Fruit fly (Drosophila melanogaster) whole organism, adult: ENCODE data around the gene Ube4A.

Experiments used
- CG14711 ChIP-seq: fragments of 200-800 bp; sonication (Bioruptor generic); optimal IDR thresholded peaks from 2 replicates; lab custom pipeline; 2018; ENCODE audit warnings: missing biosample characterization, mild to moderate bottlenecking, missing genetic modification characterization, moderate library complexity
- Mnt ChIP-seq: fragments of 200-800 bp; sonication (Bioruptor generic); optimal IDR thresholded peaks from 2 replicates; lab custom pipeline; 2016; ENCODE audit warnings: missing biosample characterization, mild to moderate bottlenecking, missing genetic modification characterization

Gene Ube4A

DNA sequence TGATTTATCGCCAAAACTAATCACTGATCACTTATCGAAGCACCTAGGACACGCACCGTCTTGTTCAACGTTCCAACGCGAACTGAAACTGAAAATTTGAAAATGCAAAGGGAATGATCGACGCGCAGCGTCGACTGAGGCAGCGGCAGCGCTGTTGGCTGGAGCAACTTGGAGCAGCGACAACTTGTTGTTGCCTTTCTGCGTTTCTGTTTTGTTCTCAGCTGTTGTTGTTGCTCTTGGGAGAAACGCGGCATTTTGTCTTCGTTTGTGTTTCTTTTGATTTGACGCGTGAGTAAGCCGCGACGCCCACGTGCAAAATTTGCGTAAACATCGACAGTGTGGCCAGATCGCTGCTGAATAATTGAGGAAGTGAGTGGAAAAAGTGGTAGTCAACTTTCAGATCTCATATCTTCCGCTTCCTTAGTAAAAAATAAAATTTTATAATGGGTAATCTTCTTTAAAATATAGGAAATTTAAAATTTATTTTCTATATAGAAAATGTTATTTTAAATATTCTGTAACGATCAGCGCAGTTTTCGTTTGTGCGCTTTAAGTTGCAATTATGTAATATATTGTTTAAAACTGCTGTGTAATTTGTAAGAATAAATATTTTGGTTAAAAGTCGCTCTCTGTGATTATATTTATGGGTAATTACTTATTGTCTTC is 50.8 kb downstream of the Ube4A start, which contains the start of gene Tsp:
Tsp (minus strand) TSS at position 90 of the 666 bp plus-strand sequence.
- TF ChIP-seq CG14711 (no peak), Mnt (peak; percentile 33)
